Worm (Caenorhabditis elegans) whole organism, L2 larva: Measurements from ENCODE around the gene F11D5.7.

Experiments used
- ZK546.5 ChIP-seq: sonication (generic microtip); optimal IDR thresholded peaks from 2 replicates; lab custom pipeline; 2017; ENCODE audit warnings: missing biosample characterization, missing genetic modification characterization
- ama-1 ChIP-seq: fragments of 150-350 bp; optimal IDR thresholded peaks from 2 replicates; lab custom pipeline; 2018; ENCODE audit warnings: inconsistent platforms
- elt-1 ChIP-seq: fragments of 150-350 bp; optimal IDR thresholded peaks from 2 replicates; lab custom pipeline; 2014; ENCODE audit warnings: missing biosample characterization, missing genetic modification characterization
- lin-13 ChIP-seq: fragments of 150-350 bp; optimal IDR thresholded peaks from 2 replicates; lab custom pipeline; 2014; ENCODE audit warnings: missing biosample characterization, missing genetic modification reagents, missing genetic modification characterization
- lin-39 ChIP-seq: fragments of 150-350 bp; optimal IDR thresholded peaks from 2 replicates; lab custom pipeline; 2014; ENCODE audit warnings: missing biosample characterization, missing genetic modification reagents, missing genetic modification characterization
- nhr-10 ChIP-seq: sonication (generic microtip); optimal IDR thresholded peaks from 2 replicates; lab custom pipeline; 2017; ENCODE audit warnings: missing biosample characterization, missing genetic modification characterization
- nhr-11 ChIP-seq: fragments of 150-350 bp; optimal IDR thresholded peaks from 2 replicates; lab custom pipeline; 2014; ENCODE audit warnings: missing biosample characterization, missing genetic modification characterization
- nhr-12 ChIP-seq: fragments of 150-350 bp; optimal IDR thresholded peaks from 2 replicates; lab custom pipeline; 2014; ENCODE audit warnings: missing biosample characterization, missing genetic modification characterization
- nhr-129 ChIP-seq: fragments of 150-350 bp; optimal IDR thresholded peaks from 2 replicates; lab custom pipeline; 2014; ENCODE audit warnings: missing biosample characterization, missing genetic modification characterization
- nhr-23 ChIP-seq: fragments of 150-350 bp; optimal IDR thresholded peaks from 2 replicates; lab custom pipeline; 2014; ENCODE audit warnings: missing biosample characterization, missing genetic modification reagents, missing genetic modification characterization
- peb-1 ChIP-seq: fragments of 150-350 bp; optimal IDR thresholded peaks from 2 replicates; lab custom pipeline; 2014; ENCODE audit warnings: missing biosample characterization, missing genetic modification characterization
- skn-1 ChIP-seq: sonication (generic microtip); optimal IDR thresholded peaks from 2 replicates; lab custom pipeline; 2017; ENCODE audit warnings: missing biosample characterization, missing genetic modification characterization
- ztf-4 ChIP-seq: fragments of 150-350 bp; optimal IDR thresholded peaks from 2 replicates; lab custom pipeline; 2014; ENCODE audit warnings: missing biosample characterization, missing genetic modification characterization

- TF ChIP-seq peb-1 (tag; lab: Kevin White, UChicago), result no peak
- no peak for TF ChIP-seq elt-1 (tag; lab: Kevin White, UChicago)
- TF ChIP-seq nhr-23 (tag; lab: Kevin White, UChicago), result no peak
- TF ChIP-seq nhr-11 (tag; lab: Kevin White, UChicago), result no peak
- no peak for TF ChIP-seq skn-1 (tag; lab: Kevin White, UChicago)
- TF ChIP-seq ama-1 (lab: Kevin White, UChicago), result no peak
- no peak for TF ChIP-seq nhr-12 (tag; lab: Kevin White, UChicago)
- TF ChIP-seq lin-39 (tag; lab: Kevin White, UChicago), result no peak
- TF ChIP-seq ZK546.5 (tag; lab: Kevin White, UChicago), result no peak
- no peak for TF ChIP-seq nhr-129 (tag; lab: Kevin White, UChicago)
- no peak for TF ChIP-seq lin-13 (GFP tag; lab: Kevin White, UChicago)
- no peak for TF ChIP-seq ztf-4 (tag; lab: Kevin White, UChicago)
- TF ChIP-seq nhr-10, result no peak
Observed at ce11 chrX:3315891-3316657, 11.9 kb downstream of the F11D5.7 start.
